Fruit fly (Drosophila melanogaster) whole organism, embryonic: ENCODE data around the gene CG10226.
A peak's percentile ranks its signal among the peaks of the same experiment; 100 is the strongest.

Experiments
- Aef1 ChIP-seq: fragments of 200-800 bp; sonication (Bioruptor generic); IDR thresholded peaks from 3 replicates; pipeline ENCODE4 v1.3.6; 2022; ENCODE audit warnings: missing biosample characterization, missing genetic modification characterization
- B-H2 ChIP-seq: fragments of 200-800 bp; sonication (Bioruptor generic); optimal IDR thresholded peaks from 2 replicates; lab custom pipeline; 2018; ENCODE audit warnings: missing biosample characterization, mild to moderate bottlenecking, missing genetic modification characterization
- CG10959 ChIP-seq: fragments of 200-800 bp; sonication (Bioruptor generic); IDR thresholded peaks from 2 replicates; pipeline ENCODE4 v1.3.6; 2022; ENCODE audit warnings: missing biosample characterization, missing genetic modification characterization
- CG12659 ChIP-seq: fragments of 200-800 bp; sonication (Bioruptor generic); optimal IDR thresholded peaks from 3 replicates; lab custom pipeline; 2017; ENCODE audit warnings: mild to moderate bottlenecking, missing biosample characterization, missing genetic modification reagents, missing genetic modification characterization
- CG13296 ChIP-seq: fragments of 200-800 bp; sonication (Bioruptor generic); optimal IDR thresholded peaks from 3 replicates; lab custom pipeline; 2018; ENCODE audit warnings: missing biosample characterization, mild to moderate bottlenecking, missing genetic modification characterization
- CG13424 ChIP-seq: fragments of 200-800 bp; sonication (Bioruptor generic); optimal IDR thresholded peaks from 2 replicates; lab custom pipeline; 2019; ENCODE audit warnings: missing biosample characterization, mild to moderate bottlenecking, missing genetic modification characterization, moderate library complexity
- CG14441 ChIP-seq: fragments of 200-800 bp; sonication (Bioruptor generic); IDR thresholded peaks from 2 replicates; pipeline ENCODE4 v1.3.6; 2022; ENCODE audit warnings: missing biosample characterization, missing genetic modification characterization
- CG1602 ChIP-seq: fragments of 200-800 bp; sonication (Bioruptor generic); optimal IDR thresholded peaks from 3 replicates; lab custom pipeline; 2016; ENCODE audit warnings: missing biosample characterization, missing genetic modification characterization
- CG2678 ChIP-seq: fragments of 200-800 bp; sonication (Bioruptor generic); optimal IDR thresholded peaks from 3 replicates; lab custom pipeline; 2019; ENCODE audit warnings: missing biosample characterization, mild to moderate bottlenecking, missing genetic modification characterization, moderate library complexity
- CG30403 ChIP-seq: fragments of 200-800 bp; sonication (Bioruptor generic); optimal IDR thresholded peaks from 3 replicates; lab custom pipeline; 2016; ENCODE audit warnings: missing biosample characterization, missing genetic modification characterization
- CG3065 ChIP-seq: fragments of 200-800 bp; sonication (Bioruptor generic); optimal IDR thresholded peaks from 2 replicates; lab custom pipeline; 2016; ENCODE audit warnings: missing biosample characterization, missing genetic modification characterization
- CG32532 ChIP-seq: fragments of 200-800 bp; sonication (Bioruptor generic); IDR thresholded peaks from 2 replicates; pipeline ENCODE4 v1.3.6; 2022; ENCODE audit warnings: missing biosample characterization, missing genetic modification characterization
- CG4282 ChIP-seq: fragments of 200-800 bp; sonication (Bioruptor generic); optimal IDR thresholded peaks from 2 replicates; lab custom pipeline; 2016; ENCODE audit warnings: missing biosample characterization, missing genetic modification characterization
- CG7928 ChIP-seq: fragments of 200-800 bp; sonication (Bioruptor generic); optimal IDR thresholded peaks from 2 replicates; lab custom pipeline; 2017; ENCODE audit warnings: missing biosample characterization, mild to moderate bottlenecking, missing genetic modification characterization
- CG8478 ChIP-seq: fragments of >200 bp; optimal IDR thresholded peaks from 2 replicates; lab custom pipeline; 2018
- CG8765 ChIP-seq: fragments of 200-800 bp; sonication (Bioruptor generic); IDR thresholded peaks from 2 replicates; pipeline ENCODE4 v1.3.6; 2022; ENCODE audit warnings: missing biosample characterization, missing genetic modification characterization
- CG8944 ChIP-seq: fragments of 200-800 bp; sonication (Bioruptor generic); optimal IDR thresholded peaks from 3 replicates; lab custom pipeline; 2016; ENCODE audit warnings: missing biosample characterization, missing genetic modification characterization
- CTCF ChIP-seq: fragments of 200-800 bp; sonication (Bioruptor generic); optimal IDR thresholded peaks from 2 replicates; lab custom pipeline; 2017; ENCODE audit warnings: missing biosample characterization, mild to moderate bottlenecking, missing genetic modification characterization, moderate library complexity
- CoRest ChIP-seq: fragments of 200-800 bp; sonication (Bioruptor generic); optimal IDR thresholded peaks from 3 replicates; lab custom pipeline; 2018; ENCODE audit warnings: missing biosample characterization, mild to moderate bottlenecking, missing genetic modification characterization, moderate library complexity
- CrebB ChIP-seq: fragments of 200-800 bp; sonication (Bioruptor generic); optimal IDR thresholded peaks from 3 replicates; lab custom pipeline; 2018; ENCODE audit warnings: missing biosample characterization, mild to moderate bottlenecking, missing genetic modification characterization
- Ets97D ChIP-seq: fragments of 200-800 bp; sonication (Bioruptor generic); optimal IDR thresholded peaks from 3 replicates; lab custom pipeline; 2016; ENCODE audit warnings: missing biosample characterization, missing genetic modification characterization
- GATAe ChIP-seq: fragments of 200-800 bp; sonication (Bioruptor generic); conservative IDR thresholded peaks from 2 replicates; pipeline ENCODE4 v1.3.6; 2022; ENCODE audit warnings: missing biosample characterization, missing genetic modification characterization
- HLHmδ ChIP-seq: fragments of 200-800 bp; sonication (Bioruptor generic); optimal IDR thresholded peaks from 2 replicates; lab custom pipeline; 2018; ENCODE audit warnings: missing biosample characterization, mild to moderate bottlenecking, missing genetic modification characterization, moderate library complexity
- Hr51 ChIP-seq, 2 experiments: fragments of 200-800 bp; sonication (Bioruptor generic); optimal IDR thresholded peaks; 2 replicates in 1 of 2; 3 replicates in 1 of 2; lab custom pipeline; 2016 to 2018; ENCODE audit warnings: missing biosample characterization in 2 of 2, missing genetic modification characterization in 2 of 2, mild to moderate bottlenecking in 1 of 2, moderate library complexity in 1 of 2
- Lhr ChIP-seq: fragments of 200-800 bp; sonication (Bioruptor generic); optimal IDR thresholded peaks from 3 replicates; lab custom pipeline; 2017; ENCODE audit warnings: mild to moderate bottlenecking, missing biosample characterization, missing genetic modification reagents, missing genetic modification characterization
- NfI ChIP-seq: fragments of 200-800 bp; sonication (Bioruptor generic); optimal IDR thresholded peaks from 3 replicates; lab custom pipeline; 2018; ENCODE audit warnings: missing biosample characterization, mild to moderate bottlenecking, missing genetic modification characterization, moderate library complexity
- Six4 ChIP-seq: fragments of 200-800 bp; sonication (Bioruptor generic); optimal IDR thresholded peaks from 2 replicates; lab custom pipeline; 2016; ENCODE audit warnings: missing biosample characterization, missing genetic modification characterization
- Sox102F ChIP-seq: fragments of 200-800 bp; sonication (Bioruptor generic); optimal IDR thresholded peaks from 2 replicates; lab custom pipeline; 2018; ENCODE audit warnings: missing biosample characterization, mild to moderate bottlenecking, missing genetic modification characterization, moderate library complexity
- Tbp ChIP-seq: fragments of >200 bp; optimal IDR thresholded peaks from 2 replicates; lab custom pipeline; 2018; ENCODE audit warnings: missing biosample characterization, missing genetic modification characterization
- Usf ChIP-seq: fragments of 200-800 bp; sonication (Bioruptor generic); optimal IDR thresholded peaks from 2 replicates; lab custom pipeline; 2017; ENCODE audit warnings: missing genotype, missing biosample characterization, missing genetic modification characterization
- Xbp1 ChIP-seq: fragments of 200-800 bp; sonication (Bioruptor generic); optimal IDR thresholded peaks from 3 replicates; lab custom pipeline; 2016; ENCODE audit warnings: missing biosample characterization, mild to moderate bottlenecking, missing genetic modification characterization
- Xrp1 ChIP-seq: fragments of 200-800 bp; sonication (Bioruptor generic); IDR thresholded peaks from 2 replicates; pipeline ENCODE4 v1.3.6; 2022; ENCODE audit warnings: missing biosample characterization, missing genetic modification characterization
- YL-1 ChIP-seq: fragments of 200-800 bp; sonication (Bioruptor generic); optimal IDR thresholded peaks from 3 replicates; lab custom pipeline; 2017; ENCODE audit warnings: missing biosample characterization, mild to moderate bottlenecking, missing genetic modification characterization
- aop ChIP-seq: fragments of 200-800 bp; sonication (Bioruptor generic); IDR thresholded peaks from 2 replicates; pipeline ENCODE4 v1.3.6; 2022; ENCODE audit warnings: missing biosample characterization, missing genetic modification characterization
- ap ChIP-seq: fragments of 200-800 bp; sonication (Bioruptor generic); IDR thresholded peaks from 2 replicates; pipeline ENCODE4 v1.3.6; 2022; ENCODE audit warnings: missing biosample characterization, missing genetic modification characterization
- ara ChIP-seq: fragments of 200-800 bp; sonication (Bioruptor generic); IDR thresholded peaks from 2 replicates; pipeline ENCODE4 v1.3.6; 2022; ENCODE audit warnings: missing biosample characterization, missing genetic modification characterization
- ato ChIP-seq: fragments of 200-800 bp; sonication (Bioruptor generic); IDR thresholded peaks from 2 replicates; pipeline ENCODE4 v1.3.6; 2022; ENCODE audit warnings: missing biosample characterization, missing genetic modification characterization; ENCODE audit not compliant: partially characterized antibody
- cato ChIP-seq: fragments of 200-800 bp; sonication (Bioruptor generic); optimal IDR thresholded peaks from 2 replicates; lab custom pipeline; 2016; ENCODE audit warnings: missing biosample characterization, missing genetic modification characterization, borderline replicate concordance
- chif ChIP-seq, 2 experiments: fragments of 200-800 bp; sonication (Bioruptor generic); optimal IDR thresholded peaks; 3 replicates each; lab custom pipeline; 2016; ENCODE audit warnings: missing biosample characterization in 2 of 2, missing genetic modification characterization in 2 of 2
- ci ChIP-seq: fragments of 200-800 bp; sonication (Bioruptor generic); IDR thresholded peaks from 3 replicates; pipeline ENCODE4 v1.3.6; 2022; ENCODE audit warnings: missing biosample characterization, missing genetic modification characterization
- dysf ChIP-seq: fragments of 200-800 bp; sonication (Bioruptor generic); IDR thresholded peaks from 3 replicates; pipeline ENCODE4 v1.3.6; 2022; ENCODE audit warnings: missing biosample characterization, missing genetic modification characterization
- esg ChIP-seq: fragments of 200-800 bp; sonication (Bioruptor generic); conservative IDR thresholded peaks from 2 replicates; pipeline ENCODE4 v1.3.6; 2022; ENCODE audit warnings: missing biosample characterization, missing genetic modification characterization
- eyg ChIP-seq: fragments of 200-800 bp; sonication (Bioruptor generic); optimal IDR thresholded peaks from 3 replicates; lab custom pipeline; 2016; ENCODE audit warnings: missing biosample characterization, missing genetic modification characterization
- fd64A ChIP-seq: fragments of 200-800 bp; sonication (Bioruptor generic); optimal IDR thresholded peaks from 3 replicates; lab custom pipeline; 2018; ENCODE audit warnings: missing biosample characterization, mild to moderate bottlenecking, missing genetic modification characterization
- jigr1 ChIP-seq: fragments of 200-800 bp; sonication (Bioruptor generic); IDR thresholded peaks from 3 replicates; pipeline ENCODE4 v1.3.6; 2022; ENCODE audit warnings: missing biosample characterization, missing genetic modification characterization
- otp ChIP-seq: fragments of 200-800 bp; sonication (Bioruptor generic); IDR thresholded peaks from 3 replicates; pipeline ENCODE4, ENCODE4 v1.3.6; 2022; ENCODE audit warnings: missing biosample characterization, missing genetic modification characterization
- pros ChIP-seq: fragments of 200-800 bp; sonication (Bioruptor generic); optimal IDR thresholded peaks from 3 replicates; lab custom pipeline; 2019; ENCODE audit warnings: missing biosample characterization, mild to moderate bottlenecking, missing genetic modification characterization, moderate library complexity
- sens ChIP-seq: fragments of 200-800 bp; sonication (Bioruptor generic); peaks from one replicate; lab custom pipeline; 2016; ENCODE audit warnings: missing biosample characterization, missing genetic modification characterization
- seq ChIP-seq: fragments of 200-800 bp; sonication (Bioruptor generic); IDR thresholded peaks from 2 replicates; pipeline ENCODE4 v1.3.6; 2022; ENCODE audit warnings: missing biosample characterization, missing genetic modification characterization
- sima ChIP-seq: fragments of 200-800 bp; sonication (Bioruptor generic); optimal IDR thresholded peaks from 2 replicates; lab custom pipeline; 2016; ENCODE audit warnings: missing biosample characterization, missing genetic modification characterization
- tll ChIP-seq, 2 experiments: fragments of 200-800 bp in 1 of 2; fragments of >200 bp in 1 of 2; sonication (Bioruptor generic) in 1 of 2; optimal IDR thresholded peaks; 2 replicates each; lab custom pipeline; 2017 to 2019; ENCODE audit warnings: missing biosample characterization in 2 of 2, missing genetic modification characterization in 2 of 2, mild to moderate bottlenecking in 1 of 2, moderate library complexity in 1 of 2
- toy ChIP-seq: fragments of 200-800 bp; sonication (Bioruptor generic); IDR thresholded peaks from 2 replicates; pipeline ENCODE4 v1.3.6; 2022; ENCODE audit warnings: missing biosample characterization, missing genetic modification characterization

CG10226 gene

DNA sequence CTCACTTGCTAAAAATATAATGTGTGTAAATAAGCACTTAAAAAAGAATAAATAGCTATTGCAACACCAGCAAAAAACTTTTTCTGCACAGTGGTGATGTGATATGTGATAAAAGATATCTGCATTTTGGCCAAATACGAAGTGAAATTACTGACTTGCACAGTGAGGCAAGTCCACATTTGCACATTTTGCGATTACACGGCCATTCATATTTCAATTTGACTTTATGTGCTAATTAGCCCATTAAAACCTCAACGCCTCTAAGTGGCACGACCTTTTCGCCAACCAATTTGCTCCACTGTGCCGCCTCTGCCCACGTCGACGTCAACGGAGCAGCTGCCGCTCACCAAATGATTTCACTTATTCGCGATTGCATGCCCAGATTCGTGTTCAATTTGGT lies 19.7 kb downstream of the CG10226 start, which contains the start of gene CG33946 (continued):
- TF ChIP-seq pros (GFP tag; lab: Kevin White, UChicago) (no peak), CG7928 (GFP tag; lab: Kevin White, UChicago) (no peak), CoRest (no peak), toy (no peak), Usf (GFP tag; lab: Kevin White, UChicago) (peak; percentile 3), ato (GFP tag; lab: Robert Waterston, UW) (no peak), GATAe (GFP tag; lab: Robert Waterston, UW) (no peak), Xbp1 (peak; percentile 12), dysf (GFP tag; lab: Robert Waterston, UW) (peak; percentile 24; the same call in 1 of the 3 replicates), Aef1 (0 out of 3 replicates have a peak, but pooled peaks have one; percentile 23), CG2678 (tag; lab: Kevin White, UChicago) (no peak), Hr51 (GFP tag; optimal IDR thresholded peaks at IDR 0.05; lab: Kevin White, UChicago) (no peak), Xrp1 (GFP tag; lab: Robert Waterston, UW) (peak; percentile 53; the same call in 1 of the 2 replicates), jigr1 (no peak), B-H2 (GFP tag; lab: Kevin White, UChicago) (no peak), seq (0 out of 2 replicates have a peak, but pooled peaks have one; percentile 10), CG1602 (GFP tag; lab: Kevin White, UChicago) (peak; percentile 25), CG14441 (GFP tag; lab: Robert Waterston, UW) (peak; percentile 57), ci (GFP tag; lab: Robert Waterston, UW) (0 out of 3 replicates have a peak, but pooled peaks have one; percentile 56), CG30403 (GFP tag; lab: Kevin White, UChicago) (peak; percentile 16), Tbp (GFP tag; lab: Kevin White, UChicago) (no peak), HLHmδ (no peak), YL-1 (GFP tag; lab: Kevin White, UChicago) (no peak), CG3065 (GFP tag; lab: Kevin White, UChicago) (no peak), ara (peak; percentile 42; the same call in 1 of the 2 replicates), CG32532 (GFP tag; lab: Robert Waterston, UW) (0 out of 2 replicates have a peak, but pooled peaks have one; percentile 19), CG8944 (GFP tag; lab: Kevin White, UChicago) (peak; percentile 32), chif (GFP tag; optimal IDR thresholded peaks at IDR 0.05; lab: Kevin White, UChicago) (peak; percentile 20 to 50), CG13296 (no peak), cato (no peak), CG12659 (GFP tag; lab: Kevin White, UChicago) (no peak), CG8765 (peak; percentile 46; the same call in 1 of the 2 replicates), Six4 (GFP tag; lab: Kevin White, UChicago) (no peak), CTCF (GFP tag; lab: Kevin White, UChicago) (no peak), aop (GFP tag; lab: Robert Waterston, UW) (no peak), Lhr (GFP tag; lab: Kevin White, UChicago) (no peak), otp (GFP tag; lab: Robert Waterston, UW) (0 out of 3 replicates have a peak, but pooled peaks have one; percentile 22), Sox102F (peak; percentile 20), eyg (GFP tag; lab: Kevin White, UChicago) (no peak), CG4282 (no peak), tll (GFP tag; optimal IDR thresholded peaks at IDR 0.05; lab: Kevin White, UChicago) (no peak), sima (GFP tag; lab: Kevin White, UChicago) (no peak), ap (no peak), Ets97D (no peak), sens (GFP tag; lab: Kevin White, UChicago) (peak; percentile 88), CG13424 (tag; lab: Kevin White, UChicago) (no peak), fd64A (no peak), CrebB (tag; lab: Kevin White, UChicago) (no peak), CG8478 (lab: Kevin White, UChicago) (no peak), CG10959 (GFP tag; lab: Robert Waterston, UW) (peak; percentile 58), esg (peak; percentile 54), NfI (GFP tag; lab: Kevin White, UChicago) (peak; percentile 21)
